Fruit fly (Drosophila melanogaster): ENCODE results near the gene Actn.

Gene Actn

dm6 chrX:2041981-2042847 is at the start of gene Actn, which contains the start of gene usp:
Gene Actn, minus strand, starts transcription at chrX:2042311.
Gene usp, minus strand, starts transcription at chrX:2042311.
- TF ChIP-seq Gug (GFP tag; IDR thresholded peaks at IDR 0.05) = no peak
- TF ChIP-seq CG3032 (tag; optimal IDR thresholded peaks at IDR 0.05) = peak; percentile 37
- peak; percentile 11 for TF ChIP-seq fkh (GFP tag; optimal IDR thresholded peaks at IDR 0.05)
- TF ChIP-seq CG11762 (GFP tag; optimal IDR thresholded peaks at IDR 0.05; ENCODE audit: insufficient read depth) = no peak
- peak; percentile 64 for TF ChIP-seq Sox14 (GFP tag; optimal IDR thresholded peaks at IDR 0.05)
- no peak for TF ChIP-seq Lpt (GFP tag; optimal IDR thresholded peaks at IDR 0.05)
- peak; percentile 26 for TF ChIP-seq CG4318 (GFP tag; optimal IDR thresholded peaks at IDR 0.05)
- TF ChIP-seq Met (GFP tag; optimal IDR thresholded peaks at IDR 0.05) = peak; percentile 42
- no peak for TF ChIP-seq achi (GFP tag; optimal IDR thresholded peaks at IDR 0.05)
- peak; percentile 8 for TF ChIP-seq CG1621 (tag; optimal IDR thresholded peaks at IDR 0.05)
- TF ChIP-seq Smox (GFP tag; optimal IDR thresholded peaks at IDR 0.05) = peak; percentile 45
- TF ChIP-seq CG11294 (GFP tag; IDR thresholded peaks at IDR 0.05) = no peak
- no peak for TF ChIP-seq salr (GFP tag; optimal IDR thresholded peaks at IDR 0.05)
- TF ChIP-seq Eip78C (GFP tag) = peak; percentile 78
- TF ChIP-seq Hr4 (GFP tag; optimal IDR thresholded peaks at IDR 0.05) = peak; percentile 46
- no peak for TF ChIP-seq Blimp-1 (GFP tag; optimal IDR thresholded peaks at IDR 0.05)
- TF ChIP-seq spab (GFP tag; optimal IDR thresholded peaks at IDR 0.05) = no peak
- peak; percentile 8 for TF ChIP-seq Hr39 (GFP tag; optimal IDR thresholded peaks at IDR 0.05)
- TF ChIP-seq OdsH (GFP tag; optimal IDR thresholded peaks at IDR 0.05) = peak; percentile 38
- peak; percentile 4 for TF ChIP-seq fd85E (GFP tag; optimal IDR thresholded peaks at IDR 0.05)
- peak; percentile 49; the same call in 2 of the 3 replicates for TF ChIP-seq eg (GFP tag; IDR thresholded peaks at IDR 0.05)
- peak; percentile 44 for TF ChIP-seq pdm3 (GFP tag; optimal IDR thresholded peaks at IDR 0.05)
- TF ChIP-seq dac (GFP tag; optimal IDR thresholded peaks at IDR 0.05) = no peak
- TF ChIP-seq Eip75B (GFP tag; optimal IDR thresholded peaks at IDR 0.05) = no peak
- peak; percentile 80 for TF ChIP-seq svp (GFP tag)
- TF ChIP-seq Sox102F (GFP tag; optimal IDR thresholded peaks at IDR 0.05) = peak; percentile 50
- peak; percentile 32 for TF ChIP-seq topi (GFP tag; optimal IDR thresholded peaks at IDR 0.05)
- TF ChIP-seq esn (GFP tag; optimal IDR thresholded peaks at IDR 0.05) = peak; percentile 43
- no peak for TF ChIP-seq Hr38 (GFP tag; optimal IDR thresholded peaks at IDR 0.05)
- TF ChIP-seq CG8119 (GFP tag; IDR thresholded peaks at IDR 0.05) = no peak
- TF ChIP-seq dsx (GFP tag; optimal IDR thresholded peaks at IDR 0.05; ENCODE audit: poor library complexity, severe bottlenecking) = peak; percentile 96
- peak; percentile 32 for TF ChIP-seq lz (GFP tag; optimal IDR thresholded peaks at IDR 0.05)
- TF ChIP-seq Sox15 (GFP tag; optimal IDR thresholded peaks at IDR 0.05) = no peak
- peak; percentile 19 for TF ChIP-seq vri (GFP tag; optimal IDR thresholded peaks at IDR 0.05)
- no peak for TF ChIP-seq CG11902 (GFP tag; optimal IDR thresholded peaks at IDR 0.05)
- no peak for TF ChIP-seq CG7368 (GFP tag; optimal IDR thresholded peaks at IDR 0.05)
- TF ChIP-seq CG6792 (GFP tag; optimal IDR thresholded peaks at IDR 0.05) = peak; percentile 21
- TF ChIP-seq ss (GFP tag; optimal IDR thresholded peaks at IDR 0.05) = peak; percentile 11 to 63
- no peak for TF ChIP-seq CG6808 (GFP tag; optimal IDR thresholded peaks at IDR 0.05)
- TF ChIP-seq CG16779 (tag; optimal IDR thresholded peaks at IDR 0.05) = peak; percentile 44
- TF ChIP-seq CG3919 (GFP tag; optimal IDR thresholded peaks at IDR 0.05) = peak; percentile 25
- TF ChIP-seq CG10631 (GFP tag; optimal IDR thresholded peaks at IDR 0.05) = peak; percentile 13
- TF ChIP-seq CG34406 (GFP tag; optimal IDR thresholded peaks at IDR 0.05) = no peak
- no peak for TF ChIP-seq CG8319 (GFP tag; optimal IDR thresholded peaks at IDR 0.05)
- no peak for TF ChIP-seq CG9139 (GFP tag; optimal IDR thresholded peaks at IDR 0.05)
- peak; percentile 30 for TF ChIP-seq net (GFP tag; optimal IDR thresholded peaks at IDR 0.05)
- TF ChIP-seq Ets21C (GFP tag; optimal IDR thresholded peaks at IDR 0.05) = no peak
- TF ChIP-seq CG31627 (GFP tag; optimal IDR thresholded peaks at IDR 0.05) = peak; percentile 40
- peak; percentile 37 for TF ChIP-seq cyc (GFP tag; optimal IDR thresholded peaks at IDR 0.05)
- TF ChIP-seq Ets96B (tag; optimal IDR thresholded peaks at IDR 0.05) = peak; percentile 6
